Fruit fly (Drosophila melanogaster): ENCODE measurements around the gene ncm.

ncm gene

DNA sequence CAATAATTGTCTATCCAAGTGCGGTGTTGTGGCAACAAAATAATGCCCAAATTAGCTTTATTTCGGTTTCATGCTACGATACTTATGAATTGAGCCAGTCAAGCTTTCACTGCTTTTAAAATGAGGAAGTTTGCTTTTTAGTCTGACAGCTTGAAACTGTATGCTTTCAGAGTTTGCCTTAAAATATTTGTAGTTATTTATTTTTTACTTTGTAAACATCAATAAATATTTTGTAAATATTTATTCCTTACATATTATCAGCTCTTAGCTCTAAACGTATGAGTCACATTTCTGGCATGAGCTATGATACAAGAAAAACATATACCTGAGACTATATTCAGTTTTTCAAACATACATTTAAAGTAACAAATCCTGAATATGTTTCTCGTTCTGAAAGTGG, 32.3 kb upstream of the ncm start (continued):
- TF ChIP-seq oc (tag; optimal IDR thresholded peaks at IDR 0.05) (no peak), CG3281 (GFP tag; optimal IDR thresholded peaks at IDR 0.05) (peak; percentile 18)

DNA sequence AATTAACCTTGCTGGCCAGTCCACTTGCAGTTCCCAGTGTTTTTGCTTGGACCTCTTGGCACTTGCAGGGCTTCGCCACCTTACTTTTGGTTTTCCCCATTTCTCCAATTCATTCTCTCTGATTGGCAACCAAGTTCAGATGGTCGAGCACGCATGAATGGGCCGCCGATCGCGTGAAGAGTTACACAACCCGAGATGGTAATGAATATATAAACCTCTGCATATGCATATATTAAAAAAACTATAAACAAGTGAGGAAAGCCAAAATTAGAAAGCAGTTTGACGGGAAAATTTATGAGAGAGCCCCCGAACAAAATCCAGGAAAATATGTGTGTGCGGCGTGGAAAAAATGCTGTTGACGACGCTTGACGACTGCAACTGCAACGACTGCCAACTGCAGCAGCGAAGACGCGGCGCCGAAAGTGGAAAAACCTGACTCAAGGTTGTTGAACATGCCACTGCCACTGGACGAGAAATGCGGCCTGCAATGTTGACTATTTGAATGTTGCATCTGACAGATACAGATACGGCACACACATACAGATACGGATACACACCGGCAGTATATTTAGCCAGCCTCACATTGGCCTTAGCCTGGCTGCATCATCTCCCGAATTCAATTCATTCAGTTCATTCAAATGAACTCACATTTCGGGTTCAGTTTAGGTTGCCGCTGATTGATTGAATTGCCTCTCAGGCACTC, 31.7 kb upstream of the ncm start:
- TF ChIP-seq bbx (GFP tag; IDR thresholded peaks at IDR 0.05; ENCODE audit: partially characterized antibody) (peak; percentile 16; the same call in 1 of the 2 replicates), CG15011 (GFP tag; optimal IDR thresholded peaks at IDR 0.05) (no peak), CG15073 (GFP tag; optimal IDR thresholded peaks at IDR 0.05) (no peak), Pdp1 (GFP tag; optimal IDR thresholded peaks at IDR 0.05) (peak in 1 of 2 experiments; percentile 75), abd-A (tag; optimal IDR thresholded peaks at IDR 0.05) (peak; percentile 54), oc (tag; optimal IDR thresholded peaks at IDR 0.05) (peak; percentile 22), CG2199 (GFP tag; IDR thresholded peaks at IDR 0.05) (peak; percentile 69; the same call in 1 of the 3 replicates), CG14710 (tag; optimal IDR thresholded peaks at IDR 0.05) (no peak), vvl (GFP tag; IDR thresholded peaks at IDR 0.05) (peak; percentile 77), twi (tag; optimal IDR thresholded peaks at IDR 0.05) (peak; percentile 20), cg (GFP tag; optimal IDR thresholded peaks at IDR 0.05) (peak; percentile 61), CG7556 (GFP tag; optimal IDR thresholded peaks at IDR 0.05) (no peak), tll (GFP tag; optimal IDR thresholded peaks at IDR 0.05) (peak in 1 of 2 experiments; percentile 34), CG16815 (GFP tag; optimal IDR thresholded peaks at IDR 0.05) (no peak), Med (GFP tag) (peak; percentile 31), Blimp-1 (GFP tag; optimal IDR thresholded peaks at IDR 0.05) (peak; percentile 40), Dfd (GFP tag; optimal IDR thresholded peaks at IDR 0.05) (no peak), kni (GFP tag; optimal IDR thresholded peaks at IDR 0.05) (peak; percentile 81), sd (tag; optimal IDR thresholded peaks at IDR 0.05) (peak; percentile 67)

DNA sequence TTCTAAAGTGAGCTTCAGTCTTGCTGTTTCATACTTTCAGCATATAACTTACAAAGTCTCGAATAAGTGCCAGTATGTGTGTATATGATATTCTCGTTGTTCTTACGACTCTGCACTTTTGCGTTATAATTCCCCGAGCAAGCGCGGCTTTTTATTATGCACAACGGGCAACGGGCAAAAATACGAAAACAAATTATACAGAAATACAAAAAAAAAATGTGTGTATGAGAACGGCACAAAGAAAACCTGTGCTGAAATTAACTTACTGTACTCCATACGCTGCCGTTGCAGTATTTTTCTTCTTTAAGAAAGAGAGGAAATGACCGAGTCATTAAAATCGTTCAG, 30.4 kb upstream of the ncm start:
- TF ChIP-seq pb (GFP tag; optimal IDR thresholded peaks at IDR 0.05) (no peak), CG2199 (GFP tag; IDR thresholded peaks at IDR 0.05) (0 out of 3 replicates have a peak, but pooled peaks have one; percentile 46), CG7556 (GFP tag; optimal IDR thresholded peaks at IDR 0.05) (no peak)

DNA sequence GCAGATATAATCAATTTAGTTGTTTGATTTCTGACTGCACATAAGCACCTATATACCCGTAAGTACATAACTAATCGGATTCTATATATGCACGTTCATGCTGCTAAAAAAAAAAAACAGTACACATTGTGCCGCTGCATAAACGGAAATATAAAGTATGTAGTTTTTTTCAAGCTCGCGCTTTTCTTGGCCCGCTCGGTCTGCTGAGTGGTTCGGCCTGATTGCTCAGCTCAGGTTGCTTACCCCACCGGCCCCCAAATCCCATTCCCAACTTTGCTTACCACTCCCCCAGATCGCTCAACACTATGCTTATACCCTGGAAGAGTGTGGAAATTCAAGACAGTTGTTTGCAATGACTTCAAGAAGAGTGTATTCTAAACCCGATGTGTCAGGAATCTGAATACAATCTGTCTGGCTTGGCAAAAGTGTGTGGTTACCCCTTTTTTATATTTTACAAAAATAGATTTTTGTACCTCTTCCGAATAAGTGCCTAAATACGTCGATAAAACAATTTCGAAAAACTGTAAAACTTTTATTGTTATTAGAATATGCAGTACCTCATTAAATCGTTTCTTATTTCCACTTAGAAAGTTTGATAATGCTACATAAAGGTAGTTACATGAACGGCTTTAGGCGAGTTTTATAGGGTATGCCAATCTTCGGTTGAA, 29.9 kb upstream of the ncm start:
- TF ChIP-seq unpg (GFP tag; optimal IDR thresholded peaks at IDR 0.05) (no peak), sc (optimal IDR thresholded peaks at IDR 0.05) (no peak), sc (GFP tag; optimal IDR thresholded peaks at IDR 0.05) (no peak), CG2116 (GFP tag; optimal IDR thresholded peaks at IDR 0.05) (no peak), CG17568 (GFP tag; optimal IDR thresholded peaks at IDR 0.05) (no peak), gcm (GFP tag; optimal IDR thresholded peaks at IDR 0.05) (no peak), CG10654 (GFP tag; optimal IDR thresholded peaks at IDR 0.05) (no peak), stc (GFP tag; IDR thresholded peaks at IDR 0.05) (no peak), pros (GFP tag; optimal IDR thresholded peaks at IDR 0.05) (no peak), tap (tag; optimal IDR thresholded peaks at IDR 0.05) (no peak), stwl (tag; optimal IDR thresholded peaks at IDR 0.05) (no peak), ac (GFP tag; optimal IDR thresholded peaks at IDR 0.05) (no peak), ERR (GFP tag; optimal IDR thresholded peaks at IDR 0.05) (no peak), E2f2 (GFP tag; IDR thresholded peaks at IDR 0.05) (no peak), dmrt11E (tag; optimal IDR thresholded peaks at IDR 0.05) (no peak), CG11456 (GFP tag; IDR thresholded peaks at IDR 0.05) (no peak), trem (tag; optimal IDR thresholded peaks at IDR 0.05) (no peak)

Measured in whole organism, embryonic.